Fruit fly (Drosophila melanogaster) whole organism, embryonic: ENCODE data around the gene Mrgn1.

ENCODE experiments used
- BtbVII ChIP-seq: fragments of 200-800 bp; sonication (Bioruptor generic); optimal IDR thresholded peaks from 3 replicates; lab custom pipeline; 2017; ENCODE audit warnings: missing biosample characterization, mild to moderate bottlenecking, missing genetic modification characterization
- CG10267 ChIP-seq: fragments of 200-800 bp; sonication (Bioruptor generic); optimal IDR thresholded peaks from 2 replicates; lab custom pipeline; 2018; ENCODE audit warnings: missing biosample characterization, mild to moderate bottlenecking, missing genetic modification characterization, moderate library complexity
- CG10565 ChIP-seq: fragments of 200-800 bp; sonication (Bioruptor generic); optimal IDR thresholded peaks from 3 replicates; lab custom pipeline; 2016; ENCODE audit warnings: missing biosample characterization, mild to moderate bottlenecking, missing genetic modification characterization
- CG11504 ChIP-seq: fragments of 200-800 bp; sonication (Bioruptor generic); optimal IDR thresholded peaks from 3 replicates; lab custom pipeline; 2019; ENCODE audit warnings: missing biosample characterization, mild to moderate bottlenecking, missing genetic modification characterization, moderate library complexity
- CG14014 ChIP-seq: fragments of 200-800 bp; sonication (Bioruptor generic); IDR thresholded peaks from 2 replicates; pipeline ENCODE4 v1.3.6; 2022; ENCODE audit warnings: missing biosample characterization, missing genetic modification characterization
- CG14710 ChIP-seq: fragments of 200-800 bp; sonication (Bioruptor generic); optimal IDR thresholded peaks from 3 replicates; lab custom pipeline; 2019; ENCODE audit warnings: missing biosample characterization, mild to moderate bottlenecking, missing genetic modification characterization, moderate library complexity
- CG15011 ChIP-seq: fragments of 200-800 bp; sonication (Bioruptor generic); optimal IDR thresholded peaks from 3 replicates; lab custom pipeline; 2018; ENCODE audit warnings: missing biosample characterization, mild to moderate bottlenecking, missing genetic modification characterization
- CG1647 ChIP-seq: fragments of 200-800 bp; sonication (Bioruptor generic); optimal IDR thresholded peaks from 3 replicates; lab custom pipeline; 2016; ENCODE audit warnings: missing biosample characterization, missing genetic modification characterization
- CG16779 ChIP-seq: fragments of 200-800 bp; sonication (Bioruptor generic); IDR thresholded peaks from 2 replicates; pipeline ENCODE4 v1.3.6; 2022; ENCODE audit warnings: missing biosample characterization, missing genetic modification characterization
- CG17186 ChIP-seq: fragments of 200-800 bp; sonication (Bioruptor generic); optimal IDR thresholded peaks from 3 replicates; lab custom pipeline; 2017; ENCODE audit warnings: missing biosample characterization, missing genetic modification reagents, missing genetic modification characterization
- CG17385 ChIP-seq: fragments of 200-800 bp; sonication (Bioruptor generic); optimal IDR thresholded peaks from 3 replicates; lab custom pipeline; 2018; ENCODE audit warnings: missing biosample characterization, mild to moderate bottlenecking, missing genetic modification characterization
- CG1792 ChIP-seq: fragments of 200-800 bp; sonication (Bioruptor generic); optimal IDR thresholded peaks from 2 replicates; lab custom pipeline; 2016; ENCODE audit warnings: missing biosample characterization, missing genetic modification characterization
- CG2199 ChIP-seq: fragments of 200-800 bp; sonication (Bioruptor generic); IDR thresholded peaks from 3 replicates; pipeline ENCODE4 v1.3.6; 2022; ENCODE audit warnings: missing biosample characterization, missing genetic modification characterization
- CG33213 ChIP-seq: fragments of 200-800 bp; sonication (Bioruptor generic); optimal IDR thresholded peaks from 3 replicates; lab custom pipeline; 2016; ENCODE audit warnings: missing biosample characterization, missing genetic modification characterization
- CG3407 ChIP-seq: fragments of 200-800 bp; sonication (Bioruptor generic); optimal IDR thresholded peaks from 2 replicates; lab custom pipeline; 2018; ENCODE audit warnings: missing biosample characterization, mild to moderate bottlenecking, missing genetic modification characterization
- CG43689 ChIP-seq: fragments of 200-800 bp; sonication (Bioruptor generic); IDR thresholded peaks from 2 replicates; pipeline ENCODE4 v1.3.6; 2022; ENCODE audit warnings: missing biosample characterization, missing genetic modification characterization
- CG4730 ChIP-seq: fragments of 200-800 bp; sonication (Bioruptor generic); IDR thresholded peaks from 2 replicates; pipeline ENCODE4 v1.3.6; 2022; ENCODE audit warnings: missing biosample characterization, missing genetic modification characterization
- CG4820 ChIP-seq: fragments of 200-800 bp; sonication (Bioruptor generic); optimal IDR thresholded peaks from 3 replicates; lab custom pipeline; 2016; ENCODE audit warnings: missing biosample characterization, missing genetic modification characterization
- CG7372 ChIP-seq: fragments of 200-800 bp; sonication (Bioruptor generic); IDR thresholded peaks from 2 replicates; pipeline ENCODE4 v1.3.6; 2022; ENCODE audit warnings: missing biosample characterization, missing genetic modification characterization
- CG8478 ChIP-seq: fragments of >200 bp; optimal IDR thresholded peaks from 2 replicates; lab custom pipeline; 2018
- Camta ChIP-seq: fragments of 200-800 bp; sonication (Bioruptor generic); optimal IDR thresholded peaks from 2 replicates; lab custom pipeline; 2016; ENCODE audit warnings: missing biosample characterization, missing genetic modification characterization
- Eip74EF ChIP-seq, 2 experiments: fragments of 200-800 bp in 1 of 2; fragments of >200 bp in 1 of 2; sonication (Bioruptor generic) in 1 of 2; optimal IDR thresholded peaks; 2 replicates each; lab custom pipeline; 2017 to 2019; ENCODE audit warnings: missing biosample characterization in 2 of 2, missing genetic modification characterization in 2 of 2, mild to moderate bottlenecking in 1 of 2, moderate library complexity in 1 of 2
- Ets65A ChIP-seq: fragments of 200-800 bp; sonication (Bioruptor generic); peaks from one replicate; lab custom pipeline; 2016; ENCODE audit warnings: missing biosample characterization, missing genetic modification characterization
- Fer1 ChIP-seq: fragments of 200-800 bp; sonication (Bioruptor generic); optimal IDR thresholded peaks from 2 replicates; lab custom pipeline; 2017; ENCODE audit warnings: missing biosample characterization, mild to moderate bottlenecking, missing genetic modification characterization
- Fer3 ChIP-seq: fragments of 200-800 bp; sonication (Bioruptor generic); optimal IDR thresholded peaks from 2 replicates; lab custom pipeline; 2018; ENCODE audit warnings: missing biosample characterization, mild to moderate bottlenecking, missing genetic modification characterization, moderate library complexity
- Myb ChIP-seq: fragments of 200-800 bp; sonication (Bioruptor generic); optimal IDR thresholded peaks from 2 replicates; lab custom pipeline; 2016; ENCODE audit warnings: missing biosample characterization, missing genetic modification characterization
- NfI ChIP-seq: fragments of 200-800 bp; sonication (Bioruptor generic); optimal IDR thresholded peaks from 3 replicates; lab custom pipeline; 2018; ENCODE audit warnings: missing biosample characterization, mild to moderate bottlenecking, missing genetic modification characterization, moderate library complexity
- Rx ChIP-seq: fragments of 200-800 bp; sonication (Bioruptor generic); IDR thresholded peaks from 2 replicates; pipeline ENCODE4 v1.3.6; 2022; ENCODE audit warnings: missing biosample characterization, missing genetic modification characterization
- ab ChIP-seq: fragments of 200-800 bp; sonication (Bioruptor generic); optimal IDR thresholded peaks from 2 replicates; lab custom pipeline; 2016; ENCODE audit warnings: missing biosample characterization, missing genetic modification characterization
- ci ChIP-seq: fragments of 200-800 bp; sonication (Bioruptor generic); IDR thresholded peaks from 3 replicates; pipeline ENCODE4 v1.3.6; 2022; ENCODE audit warnings: missing biosample characterization, missing genetic modification characterization
- corto ChIP-seq: fragments of 200-800 bp; sonication (Bioruptor generic); optimal IDR thresholded peaks from 2 replicates; lab custom pipeline; 2016; ENCODE audit warnings: missing biosample characterization, mild to moderate bottlenecking, missing genetic modification characterization, moderate library complexity
- dysf ChIP-seq: fragments of 200-800 bp; sonication (Bioruptor generic); IDR thresholded peaks from 3 replicates; pipeline ENCODE4 v1.3.6; 2022; ENCODE audit warnings: missing biosample characterization, missing genetic modification characterization
- ems ChIP-seq: fragments of 200-800 bp; sonication (Bioruptor generic); optimal IDR thresholded peaks from 3 replicates; lab custom pipeline; 2016; ENCODE audit warnings: missing biosample characterization, missing genetic modification characterization
- fd3F ChIP-seq: fragments of 200-800 bp; sonication (Bioruptor generic); optimal IDR thresholded peaks from 2 replicates; lab custom pipeline; 2018; ENCODE audit warnings: missing biosample characterization, mild to moderate bottlenecking, missing genetic modification characterization, moderate library complexity
- gt ChIP-seq: fragments of 200-800 bp; sonication (Bioruptor generic); IDR thresholded peaks from 2 replicates; pipeline ENCODE4 v1.3.6; 2022; ENCODE audit warnings: missing biosample characterization, missing genetic modification characterization
- ham ChIP-seq: fragments of 200-800 bp; sonication (Bioruptor generic); IDR thresholded peaks from 2 replicates; pipeline ENCODE4 v1.3.6; 2022; ENCODE audit warnings: missing biosample characterization, missing genetic modification characterization
- kah ChIP-seq: fragments of 200-800 bp; sonication (Bioruptor generic); optimal IDR thresholded peaks from 2 replicates; lab custom pipeline; 2018; ENCODE audit warnings: missing biosample characterization, mild to moderate bottlenecking, missing genetic modification characterization
- knrl ChIP-seq: fragments of 200-800 bp; sonication (Bioruptor generic); IDR thresholded peaks from 3 replicates; pipeline ENCODE4 v1.3.6; 2022; ENCODE audit warnings: missing biosample characterization, missing genetic modification characterization; ENCODE audit not compliant: partially characterized antibody
- lilli ChIP-seq: fragments of 200-800 bp; sonication (Bioruptor generic); optimal IDR thresholded peaks from 3 replicates; lab custom pipeline; 2016; ENCODE audit warnings: missing biosample characterization, missing genetic modification characterization
- nom ChIP-seq: fragments of 200-800 bp; sonication (Bioruptor generic); optimal IDR thresholded peaks from 2 replicates; lab custom pipeline; 2017; ENCODE audit warnings: missing biosample characterization, missing genetic modification characterization, mild to moderate bottlenecking, moderate library complexity, missing genetic modification reagents
- pho ChIP-seq: fragments of 200-800 bp; sonication (Bioruptor generic); optimal IDR thresholded peaks from 2 replicates; lab custom pipeline; 2016; ENCODE audit warnings: missing biosample characterization, missing genetic modification characterization
- pzg ChIP-seq: fragments of 200-800 bp; sonication (Bioruptor generic); optimal IDR thresholded peaks from 3 replicates; lab custom pipeline; 2018; ENCODE audit warnings: missing biosample characterization, mild to moderate bottlenecking, missing genetic modification characterization, moderate library complexity
- ro ChIP-seq: fragments of 200-800 bp; sonication (Bioruptor generic); IDR thresholded peaks from 2 replicates; pipeline ENCODE4 v1.3.6; 2022; ENCODE audit warnings: missing biosample characterization, missing genetic modification characterization
- scrt ChIP-seq: fragments of 200-800 bp; sonication (Bioruptor generic); optimal IDR thresholded peaks from 2 replicates; lab custom pipeline; 2018; ENCODE audit warnings: missing biosample characterization, mild to moderate bottlenecking, missing genetic modification characterization, moderate library complexity
- sd ChIP-seq: fragments of 200-800 bp; sonication (Bioruptor generic); optimal IDR thresholded peaks from 3 replicates; lab custom pipeline; 2018; ENCODE audit warnings: missing biosample characterization, mild to moderate bottlenecking, missing genetic modification characterization, moderate library complexity
- sob ChIP-seq: fragments of 200-800 bp; sonication (Bioruptor generic); IDR thresholded peaks from 2 replicates; pipeline ENCODE4 v1.3.6; 2022; ENCODE audit warnings: missing biosample characterization, missing genetic modification characterization
- tap ChIP-seq: fragments of 200-800 bp; optimal IDR thresholded peaks from 3 replicates; lab custom pipeline; 2019; ENCODE audit warnings: missing biosample characterization, mild to moderate bottlenecking, missing genetic modification characterization, moderate library complexity
- tio ChIP-seq: fragments of 200-800 bp; sonication (Bioruptor generic); optimal IDR thresholded peaks from 2 replicates; lab custom pipeline; 2017; ENCODE audit warnings: missing biosample characterization, missing genetic modification characterization, inconsistent platforms
- vvl ChIP-seq: fragments of 200-800 bp; sonication (Bioruptor generic); IDR thresholded peaks from 2 replicates; pipeline ENCODE4 v1.3.6; 2022; ENCODE audit warnings: missing biosample characterization, missing genetic modification characterization

The Mrgn1 gene

dm6 chrX:13748906-13749872, 27.4 kb upstream of the Mrgn1 start (continued):
- peak in 1 of 2 experiments; percentile 65 for TF ChIP-seq Eip74EF (GFP tag; optimal IDR thresholded peaks at IDR 0.05; lab: Kevin White, UChicago)
- peak; percentile 39 for TF ChIP-seq CG1792 (GFP tag; lab: Kevin White, UChicago)
- peak; percentile 85 for TF ChIP-seq Fer3
- TF ChIP-seq Myb, result peak; percentile 7
- no peak for TF ChIP-seq pzg (GFP tag; lab: Kevin White, UChicago)
- TF ChIP-seq CG2199 (GFP tag; lab: Robert Waterston, UW), result no peak
- TF ChIP-seq CG4730 (GFP tag; lab: Robert Waterston, UW), result peak; percentile 73
- peak; percentile 66; the same call in 2 of the 3 replicates for TF ChIP-seq ci
- TF ChIP-seq Ets65A (GFP tag; lab: Kevin White, UChicago), result no peak
- peak; percentile 88 for TF ChIP-seq vvl (GFP tag; lab: Robert Waterston, UW)
- no peak for TF ChIP-seq gt
- peak; percentile 44 for TF ChIP-seq CG4820 (GFP tag; lab: Kevin White, UChicago)
- peak; percentile 75 for TF ChIP-seq nom (GFP tag; lab: Kevin White, UChicago)
- peak; percentile 67 for TF ChIP-seq scrt (GFP tag; lab: Kevin White, UChicago)
- TF ChIP-seq CG14014, result peak; percentile 80
- TF ChIP-seq kah (GFP tag; lab: Kevin White, UChicago), result no peak
- TF ChIP-seq CG15011 (GFP tag; lab: Kevin White, UChicago), result peak; percentile 57
- peak; percentile 78 for TF ChIP-seq Fer1 (GFP tag; lab: Kevin White, UChicago)
- no peak for TF ChIP-seq CG10565 (GFP tag; lab: Kevin White, UChicago)
- TF ChIP-seq CG11504 (tag; lab: Kevin White, UChicago), result peak; percentile 84
- TF ChIP-seq CG17385, result peak; percentile 72
- TF ChIP-seq fd3F (GFP tag; lab: Kevin White, UChicago), result peak; percentile 58
- no peak for TF ChIP-seq CG33213 (GFP tag; lab: Kevin White, UChicago)
- peak; percentile 54 for TF ChIP-seq pho (GFP tag; lab: Kevin White, UChicago)
- TF ChIP-seq ro (GFP tag; lab: Robert Waterston, UW), result 0 out of 2 replicates have a peak, but pooled peaks have one; percentile 16
- no peak for TF ChIP-seq CG1647 (GFP tag; lab: Kevin White, UChicago)
- TF ChIP-seq tio (GFP tag; lab: Kevin White, UChicago), result peak; percentile 59
- peak; percentile 61 for TF ChIP-seq sd
- peak; percentile 64 for TF ChIP-seq CG10267 (tag; lab: Kevin White, UChicago)
- peak; percentile 5 for TF ChIP-seq Camta
- TF ChIP-seq Rx, result peak; percentile 21; the same call in 1 of the 2 replicates
- no peak for TF ChIP-seq corto
- TF ChIP-seq CG43689 (GFP tag; lab: Robert Waterston, UW), result 0 out of 2 replicates have a peak, but pooled peaks have one; percentile 43
- peak; percentile 13 for TF ChIP-seq CG3407 (GFP tag; lab: Kevin White, UChicago)
- no peak for TF ChIP-seq ham (GFP tag; lab: Robert Waterston, UW)
- 0 out of 2 replicates have a peak, but pooled peaks have one; percentile 22 for TF ChIP-seq CG16779 (GFP tag; lab: Robert Waterston, UW)
- peak; percentile 30 for TF ChIP-seq BtbVII (GFP tag; lab: Kevin White, UChicago)
- peak; percentile 66 for TF ChIP-seq CG7372 (GFP tag; lab: Robert Waterston, UW)
- peak; percentile 63 for TF ChIP-seq tap
- TF ChIP-seq CG14710, result peak; percentile 38
- TF ChIP-seq lilli, result peak; percentile 57
- no peak for TF ChIP-seq CG8478 (lab: Kevin White, UChicago)
- peak; percentile 73 for TF ChIP-seq sob (GFP tag; lab: Robert Waterston, UW)
- TF ChIP-seq ems, result no peak
- TF ChIP-seq ab, result no peak
- peak; percentile 86; the same call in 2 of the 3 replicates for TF ChIP-seq dysf (GFP tag; lab: Robert Waterston, UW)
- no peak for TF ChIP-seq knrl (GFP tag; lab: Robert Waterston, UW)
- peak; percentile 67 for TF ChIP-seq NfI
- no peak for TF ChIP-seq CG17186 (GFP tag; lab: Kevin White, UChicago)
